Fruit fly (Drosophila melanogaster): ENCODE measurements around the gene CG13901.

CG13901 gene

DNA sequence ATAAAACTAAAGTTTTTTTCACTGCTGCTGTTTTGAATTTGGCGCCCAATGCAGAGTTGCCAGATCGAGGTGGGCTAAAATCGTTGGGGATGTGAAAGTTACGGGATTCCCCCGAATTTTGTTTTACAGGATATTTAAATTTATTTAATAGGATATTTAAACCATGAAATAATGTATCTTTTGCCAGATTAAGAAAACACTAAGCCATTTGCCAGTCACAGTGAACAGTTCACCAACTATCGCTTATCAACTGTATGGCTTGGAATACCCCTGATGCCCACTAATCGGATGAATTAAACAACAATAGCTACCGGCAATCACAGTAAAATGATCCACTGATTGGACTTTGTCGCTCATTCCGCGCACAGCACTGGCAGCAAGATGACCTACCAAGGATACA, 13.4 kb upstream of the CG13901 start, which contains the start of gene Dci (continued):
- peak; percentile 77 for TF ChIP-seq chn (GFP tag; optimal IDR thresholded peaks at IDR 0.05)
- TF ChIP-seq CG31388 (GFP tag; optimal IDR thresholded peaks at IDR 0.05), result no peak
- TF ChIP-seq Fer3 (tag; optimal IDR thresholded peaks at IDR 0.05), result no peak
- TF ChIP-seq Stat92E (GFP tag; optimal IDR thresholded peaks at IDR 0.05), result no peak
- TF ChIP-seq Fer2 (tag; optimal IDR thresholded peaks at IDR 0.05), result no peak
- peak; percentile 38 for TF ChIP-seq CG7556 (GFP tag; optimal IDR thresholded peaks at IDR 0.05)
- TF ChIP-seq Nf-YA (GFP tag; IDR thresholded peaks at IDR 0.05), result peak; percentile 33; the same call in 1 of the 2 replicates
- peak; percentile 48 for TF ChIP-seq CG18764 (GFP tag; optimal IDR thresholded peaks at IDR 0.05)
- peak; percentile 50; the same call in 1 of the 2 replicates for TF ChIP-seq CG8765 (GFP tag; IDR thresholded peaks at IDR 0.05)
- peak; percentile 57 for TF ChIP-seq CG5953 (GFP tag; IDR thresholded peaks at IDR 0.05)
- peak; percentile 68 for TF ChIP-seq Dip3 (GFP tag; optimal IDR thresholded peaks at IDR 0.05)
- peak; percentile 70 for TF ChIP-seq Ets97D (GFP tag; optimal IDR thresholded peaks at IDR 0.05)
- TF ChIP-seq CG14014 (GFP tag; IDR thresholded peaks at IDR 0.05), result peak; percentile 84
- TF ChIP-seq dan (GFP tag; IDR thresholded peaks at IDR 0.05), result 0 out of 2 replicates have a peak, but pooled peaks have one; percentile 43
- TF ChIP-seq CG1233 (GFP tag; optimal IDR thresholded peaks at IDR 0.05), result no peak
- no peak for TF ChIP-seq CG15479 (GFP tag; optimal IDR thresholded peaks at IDR 0.05)
- TF ChIP-seq Abd-B (GFP tag; optimal IDR thresholded peaks at IDR 0.05), result peak; percentile 86
- TF ChIP-seq CG17361 (GFP tag; IDR thresholded peaks at IDR 0.05), result no peak; the same call in 2 of the 3 replicates
- peak; percentile 59 for TF ChIP-seq CG6689 (GFP tag; IDR thresholded peaks at IDR 0.05)
- TF ChIP-seq gce (GFP tag; IDR thresholded peaks at IDR 0.05), result peak; percentile 42; the same call in 1 of the 3 replicates
- TF ChIP-seq CG17829 (tag; optimal IDR thresholded peaks at IDR 0.05), result peak; percentile 64
- TF ChIP-seq gcm2 (GFP tag; optimal IDR thresholded peaks at IDR 0.05), result peak; percentile 27
- TF ChIP-seq ara (GFP tag; IDR thresholded peaks at IDR 0.05), result 0 out of 2 replicates have a peak, but pooled peaks have one; percentile 4
- peak; percentile 88 for TF ChIP-seq CG3847 (GFP tag; IDR thresholded peaks at IDR 0.05)
- peak; percentile 37; the same call in 1 of the 2 replicates for TF ChIP-seq bowl (GFP tag; IDR thresholded peaks at IDR 0.05)
- peak; percentile 70 for TF ChIP-seq tgo (GFP tag; IDR thresholded peaks at IDR 0.05)
- no peak for TF ChIP-seq p53 (GFP tag; optimal IDR thresholded peaks at IDR 0.05)
- peak; percentile 14 for TF ChIP-seq CG2202 (tag; optimal IDR thresholded peaks at IDR 0.05)
- TF ChIP-seq ato (GFP tag; IDR thresholded peaks at IDR 0.05; ENCODE audit: partially characterized antibody), result 0 out of 2 replicates have a peak, but pooled peaks have one; percentile 41
- TF ChIP-seq CG10209 (GFP tag; optimal IDR thresholded peaks at IDR 0.05), result peak; percentile 62
- no peak for TF ChIP-seq CG6654 (GFP tag; optimal IDR thresholded peaks at IDR 0.05)
- TF ChIP-seq corto (GFP tag; optimal IDR thresholded peaks at IDR 0.05), result no peak
- peak; percentile 84 for TF ChIP-seq CoRest (tag; optimal IDR thresholded peaks at IDR 0.05)
- TF ChIP-seq maf-S (GFP tag; optimal IDR thresholded peaks at IDR 0.05), result peak; percentile 52
- peak; percentile 96 for TF ChIP-seq row (GFP tag; IDR thresholded peaks at IDR 0.05)
- TF ChIP-seq Atf3 (GFP tag; optimal IDR thresholded peaks at IDR 0.05), result peak; percentile 57
- peak; percentile 68 for TF ChIP-seq zen (tag; optimal IDR thresholded peaks at IDR 0.05)
- TF ChIP-seq sens-2 (GFP tag; IDR thresholded peaks at IDR 0.05), result 0 out of 2 replicates have a peak, but pooled peaks have one; percentile 21
- no peak for TF ChIP-seq PHDP (tag; optimal IDR thresholded peaks at IDR 0.05)
- TF ChIP-seq HLH3B (GFP tag; IDR thresholded peaks at IDR 0.05), result peak; percentile 59; the same call in 1 of the 2 replicates
- peak; percentile 80 for TF ChIP-seq inv (GFP tag; IDR thresholded peaks at IDR 0.05; ENCODE audit: partially characterized antibody)
- TF ChIP-seq Ada2b (GFP tag; IDR thresholded peaks at IDR 0.05), result peak; percentile 84
- TF ChIP-seq Bdp1 (GFP tag; optimal IDR thresholded peaks at IDR 0.05), result peak; percentile 55
- TF ChIP-seq CG14050 (GFP tag; IDR thresholded peaks at IDR 0.05), result peak; percentile 53; the same call in 2 of the 3 replicates
- peak; percentile 87 for TF ChIP-seq CG14441 (GFP tag; IDR thresholded peaks at IDR 0.05)
- peak; percentile 33 for TF ChIP-seq ATbp (GFP tag; optimal IDR thresholded peaks at IDR 0.05)
- TF ChIP-seq CG42726 (GFP tag; IDR thresholded peaks at IDR 0.05; ENCODE audit: partially characterized antibody), result peak; percentile 48; the same call in 1 of the 2 replicates
- peak in 1 of 2 experiments; percentile 64 for TF ChIP-seq insv (GFP tag; optimal IDR thresholded peaks at IDR 0.05)
- peak; percentile 39 for TF ChIP-seq Mes4 (GFP tag; optimal IDR thresholded peaks at IDR 0.05)
- peak; percentile 50 for TF ChIP-seq trh (GFP tag; optimal IDR thresholded peaks at IDR 0.05)

Data from whole organism, embryonic.